Fruit fly (Drosophila melanogaster): ENCODE results near the gene PpD3.

Gene PpD3

DNA sequence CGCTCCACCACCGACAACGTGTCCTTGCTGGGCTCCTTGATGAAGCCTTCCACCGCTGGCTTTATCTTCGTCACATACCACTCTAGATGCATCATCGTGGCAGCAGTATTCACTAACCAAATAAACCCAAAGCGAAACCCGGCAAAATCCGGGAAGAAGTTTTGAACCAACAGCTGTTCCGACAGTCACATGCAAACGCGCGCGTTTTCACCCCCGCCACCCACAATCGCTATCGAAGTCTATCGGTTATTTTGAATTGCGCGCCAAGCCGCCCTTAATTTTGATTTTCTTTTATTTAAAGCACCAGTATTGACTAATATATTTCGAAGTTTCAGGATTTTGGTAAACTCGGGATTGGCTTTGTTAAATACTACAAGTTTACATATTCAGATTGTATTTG lies 6.8 kb downstream of the PpD3 start, which contains the start of gene Tti1 (continued):
- TF ChIP-seq Dek (tag; optimal IDR thresholded peaks at IDR 0.05) (no peak), CG6654 (GFP tag; optimal IDR thresholded peaks at IDR 0.05) (no peak), Mad (GFP tag; optimal IDR thresholded peaks at IDR 0.05) (no peak), pfk (GFP tag; optimal IDR thresholded peaks at IDR 0.05) (no peak), CG15479 (GFP tag; optimal IDR thresholded peaks at IDR 0.05) (no peak), ac (GFP tag; optimal IDR thresholded peaks at IDR 0.05) (no peak), vnd (GFP tag; IDR thresholded peaks at IDR 0.05; ENCODE audit: partially characterized antibody) (no peak), H2.0 (GFP tag; IDR thresholded peaks at IDR 0.05) (no peak), CG5180 (GFP tag; optimal IDR thresholded peaks at IDR 0.05) (no peak), CG13287 (GFP tag; IDR thresholded peaks at IDR 0.05; ENCODE audit: partially characterized antibody) (peak; percentile 73), HLHmδ (GFP tag; optimal IDR thresholded peaks at IDR 0.05) (no peak), ssp (GFP tag; IDR thresholded peaks at IDR 0.05) (no peak), CG4854 (GFP tag; optimal IDR thresholded peaks at IDR 0.05) (no peak), Ptx1 (GFP tag; IDR thresholded peaks at IDR 0.05) (no peak), CG3995 (GFP tag; optimal IDR thresholded peaks at IDR 0.05) (no peak), CG7556 (GFP tag; optimal IDR thresholded peaks at IDR 0.05) (no peak), luna (GFP tag; optimal IDR thresholded peaks at IDR 0.05) (no peak), ash1 (GFP tag; optimal IDR thresholded peaks at IDR 0.05) (no peak), tap (tag; optimal IDR thresholded peaks at IDR 0.05) (no peak), Optix (GFP tag; IDR thresholded peaks at IDR 0.05) (no peak), CG4820 (GFP tag; optimal IDR thresholded peaks at IDR 0.05) (no peak), CG9876 (GFP tag; optimal IDR thresholded peaks at IDR 0.05) (no peak), Fer3 (tag; optimal IDR thresholded peaks at IDR 0.05) (no peak), CG7963 (GFP tag; IDR thresholded peaks at IDR 0.05; ENCODE audit: partially characterized antibody) (0 out of 3 replicates have a peak, but pooled peaks have one; percentile 48), bsh (GFP tag; optimal IDR thresholded peaks at IDR 0.05) (no peak), schlank (tag; optimal IDR thresholded peaks at IDR 0.05) (no peak), Dip3 (GFP tag; optimal IDR thresholded peaks at IDR 0.05) (no peak), Hr78 (GFP tag; optimal IDR thresholded peaks at IDR 0.05) (no peak), ttk (GFP tag; IDR thresholded peaks at IDR 0.05) (no peak), Dll (GFP tag; IDR thresholded peaks at IDR 0.05; ENCODE audit: partially characterized antibody) (peak; percentile 48; the same call in 1 of the 4 replicates), crp (GFP tag; optimal IDR thresholded peaks at IDR 0.05) (peak; percentile 39 to 91), CG8359 (GFP tag; optimal IDR thresholded peaks at IDR 0.05; ENCODE audit: borderline replicate concordance) (no peak), CG10431 (GFP tag; optimal IDR thresholded peaks at IDR 0.05) (no peak), CoRest (tag; optimal IDR thresholded peaks at IDR 0.05) (no peak), CG3163 (GFP tag; optimal IDR thresholded peaks at IDR 0.05) (no peak), Med (GFP tag) (no peak), stc (GFP tag; IDR thresholded peaks at IDR 0.05) (no peak), HLH4C (GFP tag; IDR thresholded peaks at IDR 0.05; ENCODE audit: partially characterized antibody) (peak; percentile 64), CG7928 (GFP tag; optimal IDR thresholded peaks at IDR 0.05) (no peak), E2f2 (GFP tag; IDR thresholded peaks at IDR 0.05) (peak; percentile 92), CG10565 (GFP tag; optimal IDR thresholded peaks at IDR 0.05) (no peak), CG10979 (tag; optimal IDR thresholded peaks at IDR 0.05) (no peak), klu (GFP tag; IDR thresholded peaks at IDR 0.05) (peak; percentile 57; the same call in 1 of the 2 replicates), so (GFP tag; IDR thresholded peaks at IDR 0.05) (no peak), Atf3 (GFP tag; optimal IDR thresholded peaks at IDR 0.05) (no peak), CG31441 (GFP tag; IDR thresholded peaks at IDR 0.05) (no peak), Hr3 (GFP tag; optimal IDR thresholded peaks at IDR 0.05) (no peak), run (tag; optimal IDR thresholded peaks at IDR 0.05) (no peak), fu2 (GFP tag; optimal IDR thresholded peaks at IDR 0.05) (no peak), D19B (GFP tag; optimal IDR thresholded peaks at IDR 0.05) (no peak)

Measured in whole organism, embryonic.